Fruit fly (Drosophila melanogaster): Measurements from ENCODE around the gene wake.
A peak's percentile ranks its signal among the peaks of the same experiment; 100 is the strongest.

Gene wake

DNA sequence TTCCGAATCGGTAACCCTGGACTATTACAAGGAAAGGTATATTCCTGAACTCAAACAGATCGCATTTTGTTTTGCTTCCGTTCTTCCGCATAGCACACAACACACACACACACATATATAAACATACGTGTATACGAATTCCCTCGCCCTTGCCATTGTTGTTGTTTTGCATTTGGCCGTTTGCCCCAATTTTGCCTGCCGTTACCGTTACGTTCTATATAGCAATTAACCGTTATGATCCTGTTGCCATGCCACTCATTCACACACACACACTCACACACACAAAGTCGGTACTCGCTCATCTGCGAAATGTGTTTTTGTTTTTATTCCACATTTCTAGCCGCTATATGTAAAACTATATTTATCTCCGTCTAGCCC is 87.8 kb downstream of the wake start:
- TF ChIP-seq CG15696 (tag; optimal IDR thresholded peaks at IDR 0.05) (no peak), inv (GFP tag; IDR thresholded peaks at IDR 0.05; ENCODE audit: partially characterized antibody) (no peak), Eip74EF (GFP tag; optimal IDR thresholded peaks at IDR 0.05) (peak in 1 of 2 experiments; percentile 70), cg (GFP tag; optimal IDR thresholded peaks at IDR 0.05) (peak; percentile 71), jing (GFP tag; optimal IDR thresholded peaks at IDR 0.05) (no peak), HmgD (GFP tag; optimal IDR thresholded peaks at IDR 0.05) (peak; percentile 27), sd (tag; optimal IDR thresholded peaks at IDR 0.05) (peak; percentile 28), nerfin-1 (tag; optimal IDR thresholded peaks at IDR 0.05) (peak; percentile 41)

DNA sequence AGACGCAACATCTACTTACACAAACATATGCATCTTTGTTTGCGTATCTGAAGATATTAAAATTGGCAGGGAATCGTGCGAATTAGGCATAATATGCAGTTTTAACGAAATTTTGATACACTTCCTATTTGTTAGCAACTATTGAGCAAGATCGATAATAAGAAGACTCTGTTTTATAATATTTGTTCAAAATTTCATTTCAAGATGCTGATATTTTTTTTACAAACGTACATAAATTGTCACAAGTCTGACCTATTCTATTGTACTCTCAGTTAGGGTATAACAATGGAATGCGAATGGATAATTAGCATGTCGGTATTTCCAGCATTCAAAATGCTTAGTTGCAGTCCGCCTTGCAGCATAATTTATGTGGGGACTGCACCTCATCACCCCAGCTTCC is 88.2 kb downstream of the wake start:
- no peak for TF ChIP-seq ind (GFP tag; optimal IDR thresholded peaks at IDR 0.05)
- peak; percentile 41; the same call in 1 of the 3 replicates for TF ChIP-seq ase (GFP tag; IDR thresholded peaks at IDR 0.05)
- TF ChIP-seq dysf (GFP tag; IDR thresholded peaks at IDR 0.05) = peak; percentile 46; the same call in 1 of the 3 replicates
- peak; percentile 27 for TF ChIP-seq CG2120 (GFP tag; optimal IDR thresholded peaks at IDR 0.05)
- TF ChIP-seq CG12236 (GFP tag; optimal IDR thresholded peaks at IDR 0.05) = no peak
- TF ChIP-seq CG7556 (GFP tag; optimal IDR thresholded peaks at IDR 0.05) = no peak
- TF ChIP-seq CG12071 (GFP tag; optimal IDR thresholded peaks at IDR 0.05) = no peak
- TF ChIP-seq Drgx (GFP tag; IDR thresholded peaks at IDR 0.05) = peak; percentile 74
- TF ChIP-seq toy (GFP tag; IDR thresholded peaks at IDR 0.05) = no peak
- TF ChIP-seq Gsc (GFP tag; IDR thresholded peaks at IDR 0.05) = no peak
- TF ChIP-seq zfh1 (GFP tag; IDR thresholded peaks at IDR 0.05) = peak; percentile 33; the same call in 1 of the 3 replicates
- peak; percentile 7 for TF ChIP-seq mam (GFP tag; optimal IDR thresholded peaks at IDR 0.05)
- TF ChIP-seq NFAT (GFP tag; IDR thresholded peaks at IDR 0.05) = 0 out of 2 replicates have a peak, but pooled peaks have one; percentile 23
- peak; percentile 7 for TF ChIP-seq Oli (tag; optimal IDR thresholded peaks at IDR 0.05)
- TF ChIP-seq Mad (GFP tag; optimal IDR thresholded peaks at IDR 0.05) = no peak
- TF ChIP-seq Rfx (GFP tag; IDR thresholded peaks at IDR 0.05) = peak; percentile 53
- TF ChIP-seq CG31224 (GFP tag; IDR thresholded peaks at IDR 0.05) = 0 out of 2 replicates have a peak, but pooled peaks have one; percentile 12
- no peak for TF ChIP-seq gem (tag; optimal IDR thresholded peaks at IDR 0.05)
- 0 out of 3 replicates have a peak, but pooled peaks have one; percentile 13 for TF ChIP-seq row (GFP tag; IDR thresholded peaks at IDR 0.05)
- TF ChIP-seq pho (GFP tag; optimal IDR thresholded peaks at IDR 0.05) = no peak
- no peak for TF ChIP-seq prd (optimal IDR thresholded peaks at IDR 0.05)
- TF ChIP-seq prd (GFP tag; IDR thresholded peaks at IDR 0.05) = peak; percentile 32; the same call in 1 of the 3 replicates
- TF ChIP-seq Xrp1 (GFP tag; IDR thresholded peaks at IDR 0.05) = peak; percentile 61; the same call in 1 of the 2 replicates
- no peak for TF ChIP-seq CG13424 (tag; optimal IDR thresholded peaks at IDR 0.05)
- TF ChIP-seq Pdp1 (GFP tag; optimal IDR thresholded peaks at IDR 0.05) = peak in 1 of 2 experiments; percentile 9
- peak; percentile 37 for TF ChIP-seq lmd (GFP tag; IDR thresholded peaks at IDR 0.05)
- no peak for TF ChIP-seq hbn (GFP tag; IDR thresholded peaks at IDR 0.05; ENCODE audit: partially characterized antibody)
- peak; percentile 17 for TF ChIP-seq sd (tag; optimal IDR thresholded peaks at IDR 0.05)
- TF ChIP-seq Dip2 (GFP tag; IDR thresholded peaks at IDR 0.05) = no peak
- TF ChIP-seq ara (GFP tag; IDR thresholded peaks at IDR 0.05) = peak; percentile 41; the same call in 1 of the 2 replicates
- TF ChIP-seq stc (GFP tag; IDR thresholded peaks at IDR 0.05) = peak; percentile 66
- no peak for TF ChIP-seq tin (GFP tag; optimal IDR thresholded peaks at IDR 0.05)
- TF ChIP-seq nerfin-1 (tag; optimal IDR thresholded peaks at IDR 0.05) = no peak
- TF ChIP-seq ttk (GFP tag; IDR thresholded peaks at IDR 0.05) = peak; percentile 45; the same call in 1 of the 2 replicates
- no peak for TF ChIP-seq BEAF-32 (GFP tag; optimal IDR thresholded peaks at IDR 0.05)
- 0 out of 2 replicates have a peak, but pooled peaks have one; percentile 22 for TF ChIP-seq sob (GFP tag; IDR thresholded peaks at IDR 0.05)
- TF ChIP-seq Sry-δ (GFP tag; optimal IDR thresholded peaks at IDR 0.05) = no peak
- no peak for TF ChIP-seq CHES-1-like (GFP tag; optimal IDR thresholded peaks at IDR 0.05)
- TF ChIP-seq CG14441 (GFP tag; IDR thresholded peaks at IDR 0.05) = peak; percentile 32; the same call in 1 of the 2 replicates
- TF ChIP-seq CG13624 (GFP tag; optimal IDR thresholded peaks at IDR 0.05) = peak; percentile 2
- TF ChIP-seq zfh2 (GFP tag; optimal IDR thresholded peaks at IDR 0.05) = no peak
- TF ChIP-seq tgo (GFP tag; IDR thresholded peaks at IDR 0.05) = peak; percentile 46; the same call in 1 of the 3 replicates
- TF ChIP-seq amos (GFP tag; IDR thresholded peaks at IDR 0.05; ENCODE audit: partially characterized antibody) = no peak
